Worm (Caenorhabditis elegans) whole organism, L2 larva: ENCODE results near the gene lipl-2.

ENCODE experiments used
- aly-2 ChIP-seq: fragments of 150-350 bp; optimal IDR thresholded peaks from 2 replicates; lab custom pipeline; 2014; ENCODE audit warnings: missing biosample characterization, missing genetic modification characterization
- ama-1 ChIP-seq: fragments of 150-350 bp; optimal IDR thresholded peaks from 2 replicates; lab custom pipeline; 2018; ENCODE audit warnings: inconsistent platforms
- elt-1 ChIP-seq: fragments of 150-350 bp; optimal IDR thresholded peaks from 2 replicates; lab custom pipeline; 2014; ENCODE audit warnings: missing biosample characterization, missing genetic modification characterization
- mab-5 ChIP-seq: fragments of 150-350 bp; optimal IDR thresholded peaks from 2 replicates; lab custom pipeline; 2014; ENCODE audit warnings: missing biosample characterization, missing genetic modification characterization
- nhr-77 ChIP-seq: fragments of 150-350 bp; optimal IDR thresholded peaks from 2 replicates; lab custom pipeline; 2014; ENCODE audit warnings: missing biosample characterization, missing genetic modification characterization
- skn-1 ChIP-seq: sonication (generic microtip); optimal IDR thresholded peaks from 2 replicates; lab custom pipeline; 2017; ENCODE audit warnings: missing biosample characterization, missing genetic modification characterization
- snpc-4 ChIP-seq: fragments of 150-350 bp; optimal IDR thresholded peaks from 2 replicates; lab custom pipeline; 2014; ENCODE audit warnings: missing biosample characterization, missing genetic modification characterization
- unc-39 ChIP-seq: fragments of 150-350 bp; optimal IDR thresholded peaks from 2 replicates; lab custom pipeline; 2014; ENCODE audit warnings: missing biosample characterization, missing genetic modification characterization
- unc-62 ChIP-seq: fragments of 150-350 bp; optimal IDR thresholded peaks from 2 replicates; lab custom pipeline; 2014; ENCODE audit warnings: missing biosample characterization, missing genetic modification reagents, missing genetic modification characterization
- ztf-11 ChIP-seq: sonication (generic microtip); optimal IDR thresholded peaks from 2 replicates; lab custom pipeline; 2017; ENCODE audit warnings: missing biosample characterization, missing genetic modification characterization

- TF ChIP-seq elt-1 (tag; lab: Kevin White, UChicago) (no peak), mab-5 (tag; lab: Kevin White, UChicago) (no peak), unc-39 (tag; lab: Kevin White, UChicago) (no peak), snpc-4 (tag; lab: Kevin White, UChicago) (no peak), aly-2 (no peak), unc-62 (GFP tag; lab: Kevin White, UChicago) (no peak), ztf-11 (tag; lab: Kevin White, UChicago) (no peak), ama-1 (lab: Kevin White, UChicago) (no peak), skn-1 (no peak), nhr-77 (tag; lab: Kevin White, UChicago) (no peak)
Observed at ce11 chrV:9812216-9812615, 20.8 kb downstream of the lipl-2 start.
